Worm (Caenorhabditis elegans): ENCODE data around the gene str-246.

DNA sequence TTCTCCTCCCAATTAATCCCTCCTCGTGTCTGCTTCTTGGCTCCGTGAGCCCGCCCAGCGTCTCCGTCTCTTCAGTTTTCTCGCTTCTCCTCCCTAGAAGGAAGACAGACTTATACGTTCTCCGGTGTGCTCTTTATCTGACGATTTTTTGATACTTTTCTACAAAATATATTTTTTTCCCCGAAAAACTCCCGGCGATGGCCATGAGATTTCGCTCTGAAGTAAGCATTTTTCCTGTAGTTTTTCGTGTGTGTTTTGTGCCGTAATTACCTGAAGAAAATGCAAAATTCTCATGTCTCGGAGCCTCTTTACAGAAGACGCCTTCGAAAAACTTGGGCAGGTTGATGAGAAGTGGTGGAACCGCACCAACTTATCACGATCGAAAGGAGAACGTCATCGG is 40.9 kb upstream of the str-246 start, which contains the start of gene spat-2:
- no peak for TF ChIP-seq nhr-11 (tag; optimal IDR thresholded peaks at IDR 0.05)
- TF ChIP-seq dmd-4 (tag; optimal IDR thresholded peaks at IDR 0.05), result no peak
- no peak for TF ChIP-seq skn-1 (tag; optimal IDR thresholded peaks at IDR 0.05)
- no peak for TF ChIP-seq nhr-23 (tag; optimal IDR thresholded peaks at IDR 0.05)
- no peak for TF ChIP-seq ceh-82 (tag; optimal IDR thresholded peaks at IDR 0.05)
- TF ChIP-seq gmeb-1 (tag; optimal IDR thresholded peaks at IDR 0.05), result no peak
- no peak for TF ChIP-seq snpc-4 (tag; optimal IDR thresholded peaks at IDR 0.05)

Data from whole organism, L2 larva.